Worm (Caenorhabditis elegans) whole organism, mixed stage, embryonic: ENCODE data around the gene sdz-7.

ENCODE experiments used
- elt-3 ChIP-seq: fragments of 150-350 bp; optimal IDR thresholded peaks from 2 replicates; lab custom pipeline; 2014; ENCODE audit warnings: missing biosample characterization, missing genetic modification characterization
- lin-13 ChIP-seq: fragments of 150-350 bp; optimal IDR thresholded peaks from 2 replicates; lab custom pipeline; 2014; ENCODE audit warnings: missing biosample characterization, missing genetic modification characterization
- nhr-12 ChIP-seq: fragments of 150-350 bp; optimal IDR thresholded peaks from 2 replicates; lab custom pipeline; 2014; ENCODE audit warnings: missing biosample characterization, missing genetic modification characterization
- nhr-237 ChIP-seq: fragments of 150-350 bp; optimal IDR thresholded peaks from 2 replicates; lab custom pipeline; 2014; ENCODE audit warnings: missing biosample characterization, missing genetic modification characterization
- unc-62 ChIP-seq: fragments of 150-350 bp; optimal IDR thresholded peaks from 2 replicates; lab custom pipeline; 2014; ENCODE audit warnings: missing biosample characterization, missing genetic modification reagents, missing genetic modification characterization

- TF ChIP-seq unc-62 (no peak), elt-3 (tag; lab: Kevin White, UChicago) (no peak), nhr-237 (tag; lab: Kevin White, UChicago) (no peak), nhr-12 (tag; lab: Kevin White, UChicago) (no peak), lin-13 (tag; lab: Kevin White, UChicago) (no peak)
Observed at ce11 chrII:3850655-3851054, 27.1 kb downstream of the sdz-7 start, which contains the start of gene nhr-72.
